Fruit fly (Drosophila melanogaster) whole organism, pupa: ENCODE data around the gene C901.
A peak's percentile ranks its signal among the peaks of the same experiment; 100 is the strongest.

Source experiments
- CG10348 ChIP-seq: fragments of 200-800 bp; sonication (Bioruptor generic); IDR thresholded peaks from 2 replicates; pipeline ENCODE4 v1.3.6; 2022; ENCODE audit warnings: missing biosample characterization, missing genetic modification characterization
- CG12605 ChIP-seq: fragments of 200-800 bp; sonication (Bioruptor generic); IDR thresholded peaks from 2 replicates; pipeline ENCODE4 v1.3.6; 2022; ENCODE audit warnings: missing biosample characterization, missing genetic modification characterization
- CG13204 ChIP-seq: fragments of 200-800 bp; sonication (Bioruptor generic); optimal IDR thresholded peaks from 2 replicates; lab custom pipeline; 2018; ENCODE audit warnings: missing biosample characterization, mild to moderate bottlenecking, missing genetic modification characterization, moderate library complexity
- CG14655 ChIP-seq: fragments of 200-800 bp; sonication (Bioruptor generic); optimal IDR thresholded peaks from 3 replicates; lab custom pipeline; 2017; ENCODE audit warnings: mild to moderate bottlenecking, missing biosample characterization, missing genetic modification reagents, missing genetic modification characterization
- CG15710 ChIP-seq: fragments of 200-800 bp; sonication (Bioruptor generic); optimal IDR thresholded peaks from 2 replicates; lab custom pipeline; 2018; ENCODE audit warnings: missing biosample characterization, mild to moderate bottlenecking, missing genetic modification characterization, moderate library complexity
- CG17806 ChIP-seq: fragments of 200-800 bp; sonication (Bioruptor generic); optimal IDR thresholded peaks from 2 replicates; lab custom pipeline; 2018; ENCODE audit warnings: missing biosample characterization, mild to moderate bottlenecking, missing genetic modification characterization, moderate library complexity
- CG32121 ChIP-seq: fragments of 200-800 bp; sonication (Bioruptor generic); IDR thresholded peaks from 2 replicates; pipeline ENCODE4 v1.3.6; 2022; ENCODE audit warnings: missing biosample characterization, missing genetic modification characterization
- CG34367 ChIP-seq: fragments of 200-800 bp; sonication (Bioruptor generic); optimal IDR thresholded peaks from 2 replicates; lab custom pipeline; 2018; ENCODE audit warnings: missing biosample characterization, mild to moderate bottlenecking, missing genetic modification characterization
- CG4496 ChIP-seq: fragments of 200-800 bp; sonication (Bioruptor generic); IDR thresholded peaks from 3 replicates; pipeline ENCODE4 v1.3.6; 2022; ENCODE audit warnings: missing biosample characterization, missing genetic modification characterization
- CG8159 ChIP-seq: fragments of 200-800 bp; sonication (Bioruptor generic); optimal IDR thresholded peaks from 3 replicates; lab custom pipeline; 2018; ENCODE audit warnings: missing biosample characterization, mild to moderate bottlenecking, missing genetic modification characterization, moderate library complexity
- CG8301 ChIP-seq: fragments of 200-800 bp; sonication (Bioruptor generic); optimal IDR thresholded peaks from 2 replicates; lab custom pipeline; 2018; ENCODE audit warnings: missing biosample characterization, mild to moderate bottlenecking, missing genetic modification characterization
- CG9948 ChIP-seq: fragments of 200-800 bp; sonication (Bioruptor generic); optimal IDR thresholded peaks from 2 replicates; lab custom pipeline; 2018; ENCODE audit warnings: missing biosample characterization, mild to moderate bottlenecking, missing genetic modification characterization, moderate library complexity
- D1 ChIP-seq: fragments of 200-800 bp; sonication (Bioruptor generic); optimal IDR thresholded peaks from 2 replicates; lab custom pipeline; 2018; ENCODE audit warnings: missing biosample characterization, mild to moderate bottlenecking, missing genetic modification characterization, moderate library complexity
- EcR ChIP-seq: fragments of 200-800 bp; sonication (Bioruptor generic); optimal IDR thresholded peaks from 3 replicates; lab custom pipeline; 2019; ENCODE audit warnings: missing biosample characterization, missing genetic modification characterization, mild to moderate bottlenecking, moderate library complexity, missing genetic modification reagents
- Ets98B ChIP-seq: fragments of 200-800 bp; sonication (Bioruptor generic); IDR thresholded peaks from 2 replicates; pipeline ENCODE4 v1.3.6; 2022; ENCODE audit warnings: missing biosample characterization, missing genetic modification characterization
- Pif1A ChIP-seq: fragments of 200-800 bp; sonication (Bioruptor generic); optimal IDR thresholded peaks from 3 replicates; lab custom pipeline; 2016; ENCODE audit warnings: missing biosample characterization, missing genetic modification characterization
- Pif1B ChIP-seq: fragments of 200-800 bp; sonication (Bioruptor generic); optimal IDR thresholded peaks from 3 replicates; lab custom pipeline; 2016; ENCODE audit warnings: missing biosample characterization, missing genetic modification characterization
- Snoo ChIP-seq: fragments of 200-800 bp; sonication (Bioruptor generic); optimal IDR thresholded peaks from 3 replicates; lab custom pipeline; 2017; ENCODE audit warnings: missing biosample characterization, mild to moderate bottlenecking, missing genetic modification characterization, inconsistent platforms
- fd96Ca ChIP-seq: fragments of 200-800 bp; sonication (Bioruptor generic); IDR thresholded peaks from 3 replicates; pipeline ENCODE4 v1.3.6; 2022; ENCODE audit warnings: missing biosample characterization, missing genetic modification characterization
- gl ChIP-seq: fragments of 200-800 bp; sonication (Bioruptor generic); optimal IDR thresholded peaks from 2 replicates; lab custom pipeline; 2018; ENCODE audit warnings: missing biosample characterization, mild to moderate bottlenecking, missing genetic modification characterization
- rn ChIP-seq: fragments of 200-800 bp; sonication (Bioruptor generic); IDR thresholded peaks from 2 replicates; pipeline ENCODE4 v1.3.6; 2022; ENCODE audit warnings: missing biosample characterization, missing genetic modification characterization

The C901 gene

dm6 chrX:10930553-10931092, 36.3 kb downstream of the C901 start, which contains the start of gene Myo10A:
Gene Myo10A, plus strand, starts transcription at chrX:10930840.
- TF ChIP-seq gl (tag; lab: Kevin White, UChicago) (no peak), CG4496 (GFP tag; lab: Robert Waterston, UW) (0 out of 3 replicates have a peak, but pooled peaks have one; percentile 16)

- no peak for TF ChIP-seq Snoo (tag; lab: Kevin White, UChicago)
- no peak for TF ChIP-seq CG15710
- TF ChIP-seq CG9948 = no peak
- TF ChIP-seq Ets98B = no peak
- TF ChIP-seq Pif1B (GFP tag; lab: Kevin White, UChicago) = no peak
- TF ChIP-seq CG4496 (GFP tag; lab: Robert Waterston, UW) = no peak
- no peak for TF ChIP-seq rn (GFP tag; lab: Robert Waterston, UW)
- TF ChIP-seq Pif1A (GFP tag; lab: Kevin White, UChicago) = no peak
- no peak for TF ChIP-seq EcR (GFP tag; lab: Kevin White, UChicago)
- no peak for TF ChIP-seq D1 (tag; lab: Kevin White, UChicago)
- no peak for TF ChIP-seq CG10348 (GFP tag; lab: Robert Waterston, UW)
- TF ChIP-seq CG17806 (tag; lab: Kevin White, UChicago) = no peak
- no peak for TF ChIP-seq CG13204 (GFP tag; lab: Kevin White, UChicago)
These were observed 37.3 kb downstream of the C901 start for dm6 chrX:10929613-10930012.

dm6 chrX:10927110-10927509, 39.8 kb downstream of the C901 start, which contains the start of gene CG2145:
Gene CG2145, plus strand, starts transcription at chrX:10927399.
- TF ChIP-seq fd96Ca (GFP tag; lab: Robert Waterston, UW) (peak; percentile 92), CG13204 (GFP tag; lab: Kevin White, UChicago) (peak; percentile 91), CG9948 (no peak), CG10348 (GFP tag; lab: Robert Waterston, UW) (no peak), CG12605 (GFP tag; lab: Robert Waterston, UW) (peak; percentile 67), rn (GFP tag; lab: Robert Waterston, UW) (no peak), CG34367 (tag; lab: Kevin White, UChicago) (no peak), CG4496 (GFP tag; lab: Robert Waterston, UW) (peak; percentile 86), CG17806 (tag; lab: Kevin White, UChicago) (peak; percentile 2), Ets98B (peak; percentile 92), Pif1A (GFP tag; lab: Kevin White, UChicago) (peak; percentile 13), D1 (tag; lab: Kevin White, UChicago) (no peak), EcR (GFP tag; lab: Kevin White, UChicago) (peak; percentile 24), CG15710 (peak; percentile 18), CG32121 (GFP tag; lab: Robert Waterston, UW) (peak; percentile 86), gl (tag; lab: Kevin White, UChicago) (no peak), Snoo (tag; lab: Kevin White, UChicago) (peak; percentile 31), Pif1B (GFP tag; lab: Kevin White, UChicago) (peak; percentile 57), CG8159 (tag; lab: Kevin White, UChicago) (peak; percentile 29), CG8301 (tag; lab: Kevin White, UChicago) (no peak), CG14655 (no peak)

dm6 chrX:10926245-10926644, 40.7 kb downstream of the C901 start:
- TF ChIP-seq fd96Ca (GFP tag; lab: Robert Waterston, UW) (no peak), CG8159 (tag; lab: Kevin White, UChicago) (no peak), D1 (tag; lab: Kevin White, UChicago) (no peak), CG10348 (GFP tag; lab: Robert Waterston, UW) (no peak), CG32121 (GFP tag; lab: Robert Waterston, UW) (no peak), CG9948 (no peak), CG12605 (GFP tag; lab: Robert Waterston, UW) (no peak), CG17806 (tag; lab: Kevin White, UChicago) (no peak), CG4496 (GFP tag; lab: Robert Waterston, UW) (no peak), Pif1A (GFP tag; lab: Kevin White, UChicago) (no peak), CG34367 (tag; lab: Kevin White, UChicago) (no peak), CG15710 (no peak)

- TF ChIP-seq CG10348 (GFP tag; lab: Robert Waterston, UW) (no peak), CG13204 (GFP tag; lab: Kevin White, UChicago) (peak; percentile 51)
These were observed 43.1 kb downstream of the C901 start, which contains the start of gene v for dm6 chrX:10923711-10924281. Gene v, plus strand, starts transcription at chrX:10923972.

dm6 chrX:10922178-10922577, 44.8 kb downstream of the C901 start:
- no peak for TF ChIP-seq rn (GFP tag; lab: Robert Waterston, UW)
- no peak for TF ChIP-seq CG14655
- TF ChIP-seq CG34367 (tag; lab: Kevin White, UChicago) = no peak
- TF ChIP-seq Snoo (tag; lab: Kevin White, UChicago) = no peak
- no peak for TF ChIP-seq CG32121 (GFP tag; lab: Robert Waterston, UW)
- no peak for TF ChIP-seq EcR (GFP tag; lab: Kevin White, UChicago)
- TF ChIP-seq CG13204 (GFP tag; lab: Kevin White, UChicago) = no peak
- no peak for TF ChIP-seq CG4496 (GFP tag; lab: Robert Waterston, UW)
- no peak for TF ChIP-seq D1 (tag; lab: Kevin White, UChicago)
- TF ChIP-seq CG10348 (GFP tag; lab: Robert Waterston, UW) = no peak
- TF ChIP-seq CG12605 (GFP tag; lab: Robert Waterston, UW) = no peak
- no peak for TF ChIP-seq CG15710
- TF ChIP-seq Pif1B (GFP tag; lab: Kevin White, UChicago) = no peak
- no peak for TF ChIP-seq fd96Ca (GFP tag; lab: Robert Waterston, UW)
